Fruit fly (Drosophila melanogaster): Measurements from ENCODE around the gene crb.

The crb gene

dm6 chr3R:24318217-24319082 is 23.6 kb downstream of the crb start, which contains the start of the genes Nab2 and BRWD3 (continued):
- TF ChIP-seq CG42726 (GFP tag; IDR thresholded peaks at IDR 0.05; ENCODE audit: partially characterized antibody) (peak; percentile 81), fd64A (GFP tag; optimal IDR thresholded peaks at IDR 0.05) (no peak), HLH4C (GFP tag; IDR thresholded peaks at IDR 0.05; ENCODE audit: partially characterized antibody) (peak; percentile 43), CG18262 (tag; optimal IDR thresholded peaks at IDR 0.05) (peak; percentile 7), CG10431 (GFP tag; optimal IDR thresholded peaks at IDR 0.05) (no peak), CG14860 (GFP tag; IDR thresholded peaks at IDR 0.05; ENCODE audit: partially characterized antibody) (peak; percentile 42; the same call in 2 of the 3 replicates), row (GFP tag; IDR thresholded peaks at IDR 0.05) (peak; percentile 70), CG12744 (GFP tag; optimal IDR thresholded peaks at IDR 0.05) (peak; percentile 7), Camta (GFP tag; optimal IDR thresholded peaks at IDR 0.05) (no peak), CG32767 (GFP tag; IDR thresholded peaks at IDR 0.05) (0 out of 2 replicates have a peak, but pooled peaks have one; percentile 25), fd96Cb (tag; optimal IDR thresholded peaks at IDR 0.05) (peak; percentile 21), ken (GFP tag; IDR thresholded peaks at IDR 0.05) (peak; percentile 60; the same call in 1 of the 3 replicates), CG15696 (tag; optimal IDR thresholded peaks at IDR 0.05) (peak; percentile 28), Adf1 (GFP tag; IDR thresholded peaks at IDR 0.05) (no peak; the same call in 1 of the 2 replicates), CG14441 (GFP tag; IDR thresholded peaks at IDR 0.05) (peak; percentile 40; the same call in 1 of the 2 replicates), prd (optimal IDR thresholded peaks at IDR 0.05) (no peak), prd (GFP tag; IDR thresholded peaks at IDR 0.05) (peak; percentile 56), Max (GFP tag; optimal IDR thresholded peaks at IDR 0.05) (peak; percentile 45), pzg (GFP tag; optimal IDR thresholded peaks at IDR 0.05) (peak; percentile 62), CG10979 (tag; optimal IDR thresholded peaks at IDR 0.05) (peak; percentile 13), CG11247 (GFP tag; IDR thresholded peaks at IDR 0.05) (peak; percentile 34; the same call in 1 of the 2 replicates), mam (GFP tag; optimal IDR thresholded peaks at IDR 0.05) (peak; percentile 17), NC2β (GFP tag; optimal IDR thresholded peaks at IDR 0.05) (no peak), phol (tag; optimal IDR thresholded peaks at IDR 0.05) (peak; percentile 65), CG6813 (GFP tag; optimal IDR thresholded peaks at IDR 0.05) (no peak), Rfx (GFP tag; IDR thresholded peaks at IDR 0.05) (peak; percentile 75), CG4360 (GFP tag; IDR thresholded peaks at IDR 0.05) (no peak), CG13775 (GFP tag; optimal IDR thresholded peaks at IDR 0.05) (peak; percentile 68), al (GFP tag; IDR thresholded peaks at IDR 0.05) (0 out of 2 replicates have a peak, but pooled peaks have one; percentile 34), nau (GFP tag; optimal IDR thresholded peaks at IDR 0.05) (no peak), CG11456 (GFP tag; IDR thresholded peaks at IDR 0.05) (peak; percentile 51; the same call in 2 of the 3 replicates), zfh2 (GFP tag; optimal IDR thresholded peaks at IDR 0.05) (peak; percentile 25), tin (GFP tag; optimal IDR thresholded peaks at IDR 0.05) (peak; percentile 38), Blimp-1 (GFP tag; optimal IDR thresholded peaks at IDR 0.05) (no peak), CG17829 (tag; optimal IDR thresholded peaks at IDR 0.05) (peak; percentile 18), CG12219 (GFP tag; optimal IDR thresholded peaks at IDR 0.05) (no peak), Ets65A (GFP tag) (peak; percentile 84), pho (GFP tag; optimal IDR thresholded peaks at IDR 0.05) (peak; percentile 1), CG7963 (GFP tag; IDR thresholded peaks at IDR 0.05; ENCODE audit: partially characterized antibody) (peak; percentile 69; the same call in 2 of the 3 replicates), Ets97D (GFP tag; optimal IDR thresholded peaks at IDR 0.05) (peak; percentile 19), nmo (GFP tag; optimal IDR thresholded peaks at IDR 0.05) (peak; percentile 70), wek (GFP tag; optimal IDR thresholded peaks at IDR 0.05) (peak; percentile 83), dmrt11E (tag; optimal IDR thresholded peaks at IDR 0.05) (peak; percentile 38), CG12104 (GFP tag; optimal IDR thresholded peaks at IDR 0.05) (peak; percentile 49), nerfin-2 (GFP tag; IDR thresholded peaks at IDR 0.05; ENCODE audit: partially characterized antibody) (peak; percentile 48), CG12391 (tag; optimal IDR thresholded peaks at IDR 0.05) (peak; percentile 62), sens-2 (GFP tag; IDR thresholded peaks at IDR 0.05) (peak; percentile 20; the same call in 1 of the 2 replicates), CG9437 (GFP tag; optimal IDR thresholded peaks at IDR 0.05) (peak; percentile 33)

All from whole organism, embryonic.